Fruit fly (Drosophila melanogaster) whole organism, embryonic: Measurements from ENCODE around the gene CG32813.

Experiments
- BEAF-32 ChIP-seq: fragments of 200-800 bp; sonication (Bioruptor generic); optimal IDR thresholded peaks from 3 replicates; lab custom pipeline; 2017; ENCODE audit warnings: missing biosample characterization, missing genetic modification characterization, mild to moderate bottlenecking, moderate library complexity, missing genetic modification reagents
- CG10147 ChIP-seq: fragments of 200-800 bp; sonication (Bioruptor generic); optimal IDR thresholded peaks from 2 replicates; lab custom pipeline; 2019; ENCODE audit warnings: missing biosample characterization, mild to moderate bottlenecking, missing genetic modification characterization, moderate library complexity
- CG10543 ChIP-seq: fragments of 200-800 bp; sonication (Bioruptor generic); optimal IDR thresholded peaks from 3 replicates; lab custom pipeline; 2017; ENCODE audit warnings: missing biosample characterization, mild to moderate bottlenecking, missing genetic modification characterization, moderate library complexity
- CG14710 ChIP-seq: fragments of 200-800 bp; sonication (Bioruptor generic); optimal IDR thresholded peaks from 3 replicates; lab custom pipeline; 2019; ENCODE audit warnings: missing biosample characterization, mild to moderate bottlenecking, missing genetic modification characterization, moderate library complexity
- CG2875 ChIP-seq: fragments of 200-800 bp; sonication (Bioruptor generic); optimal IDR thresholded peaks from 2 replicates; lab custom pipeline; 2017; ENCODE audit warnings: missing biosample characterization, mild to moderate bottlenecking, missing genetic modification characterization, missing genetic modification reagents
- CG4282 ChIP-seq: fragments of 200-800 bp; sonication (Bioruptor generic); optimal IDR thresholded peaks from 2 replicates; lab custom pipeline; 2016; ENCODE audit warnings: missing biosample characterization, missing genetic modification characterization
- CG8765 ChIP-seq: fragments of 200-800 bp; sonication (Bioruptor generic); IDR thresholded peaks from 2 replicates; pipeline ENCODE4 v1.3.6; 2022; ENCODE audit warnings: missing biosample characterization, missing genetic modification characterization
- CkIIα-i1 ChIP-seq: fragments of 200-800 bp; sonication (Bioruptor generic); IDR thresholded peaks from 2 replicates; pipeline ENCODE4 v1.3.6; 2022; ENCODE audit warnings: missing biosample characterization, missing genetic modification characterization
- CoRest ChIP-seq: fragments of 200-800 bp; sonication (Bioruptor generic); optimal IDR thresholded peaks from 3 replicates; lab custom pipeline; 2018; ENCODE audit warnings: missing biosample characterization, mild to moderate bottlenecking, missing genetic modification characterization, moderate library complexity
- Deaf1 ChIP-seq: fragments of 200-800 bp; optimal IDR thresholded peaks from 3 replicates; lab custom pipeline; 2019; ENCODE audit warnings: missing biosample characterization, mild to moderate bottlenecking, missing genetic modification characterization, moderate library complexity
- Dll ChIP-seq: fragments of 200-800 bp; sonication (Bioruptor generic); IDR thresholded peaks from 4 replicates; pipeline ENCODE4 v1.3.6; 2022; ENCODE audit warnings: missing biosample characterization, missing genetic modification characterization; ENCODE audit not compliant: partially characterized antibody
- Dref ChIP-seq: fragments of 200-800 bp; sonication (Bioruptor generic); IDR thresholded peaks from 2 replicates; pipeline ENCODE4 v1.3.6; 2022; ENCODE audit warnings: missing biosample characterization, missing genetic modification characterization
- Eip74EF ChIP-seq, 2 experiments: fragments of 200-800 bp in 1 of 2; fragments of >200 bp in 1 of 2; sonication (Bioruptor generic) in 1 of 2; optimal IDR thresholded peaks; 2 replicates each; lab custom pipeline; 2017 to 2019; ENCODE audit warnings: missing biosample characterization in 2 of 2, missing genetic modification characterization in 2 of 2, mild to moderate bottlenecking in 1 of 2, moderate library complexity in 1 of 2
- GATAe ChIP-seq: fragments of 200-800 bp; sonication (Bioruptor generic); conservative IDR thresholded peaks from 2 replicates; pipeline ENCODE4 v1.3.6; 2022; ENCODE audit warnings: missing biosample characterization, missing genetic modification characterization
- Hey ChIP-seq: fragments of 200-800 bp; sonication (Bioruptor generic); optimal IDR thresholded peaks from 3 replicates; lab custom pipeline; 2018; ENCODE audit warnings: missing biosample characterization, mild to moderate bottlenecking, missing genetic modification characterization
- HmgZ ChIP-seq: fragments of 200-800 bp; sonication (Bioruptor generic); optimal IDR thresholded peaks from 2 replicates; lab custom pipeline; 2018; ENCODE audit warnings: missing biosample characterization, mild to moderate bottlenecking, missing genetic modification characterization
- Hr39 ChIP-seq: fragments of >200 bp; optimal IDR thresholded peaks from 2 replicates; lab custom pipeline; 2017
- Hsf ChIP-seq: fragments of 200-800 bp; sonication (Bioruptor generic); optimal IDR thresholded peaks from 3 replicates; lab custom pipeline; 2016; ENCODE audit warnings: missing biosample characterization, missing genetic modification characterization
- Myb ChIP-seq: fragments of 200-800 bp; sonication (Bioruptor generic); optimal IDR thresholded peaks from 2 replicates; lab custom pipeline; 2016; ENCODE audit warnings: missing biosample characterization, missing genetic modification characterization
- NC2α ChIP-seq: fragments of 200-800 bp; sonication (Bioruptor generic); optimal IDR thresholded peaks from 2 replicates; lab custom pipeline; 2016; ENCODE audit warnings: missing biosample characterization, missing genetic modification characterization
- Optix ChIP-seq: fragments of 200-800 bp; sonication (Bioruptor generic); IDR thresholded peaks from 3 replicates; pipeline ENCODE4 v1.3.6; 2022; ENCODE audit warnings: missing biosample characterization, missing genetic modification characterization
- Ptx1 ChIP-seq: fragments of 200-800 bp; sonication (Bioruptor generic); IDR thresholded peaks from 2 replicates; pipeline ENCODE4 v1.3.6; 2022; ENCODE audit warnings: missing biosample characterization, missing genetic modification characterization
- ato ChIP-seq: fragments of 200-800 bp; sonication (Bioruptor generic); IDR thresholded peaks from 2 replicates; pipeline ENCODE4 v1.3.6; 2022; ENCODE audit warnings: missing biosample characterization, missing genetic modification characterization; ENCODE audit not compliant: partially characterized antibody
- btn ChIP-seq: fragments of 200-800 bp; sonication (Bioruptor generic); optimal IDR thresholded peaks from 2 replicates; lab custom pipeline; 2016; ENCODE audit warnings: missing biosample characterization, missing genetic modification characterization
- chinmo ChIP-seq: fragments of 200-800 bp; sonication (Bioruptor generic); IDR thresholded peaks from 4 replicates; pipeline ENCODE4 v1.3.6; 2022; ENCODE audit warnings: missing biosample characterization, missing genetic modification characterization; ENCODE audit not compliant: partially characterized antibody
- chm ChIP-seq: fragments of 200-800 bp; sonication (Bioruptor generic); IDR thresholded peaks from 2 replicates; pipeline ENCODE4 v1.3.6; 2022; ENCODE audit warnings: missing biosample characterization, missing genetic modification characterization
- crol ChIP-seq: fragments of 200-800 bp; sonication (Bioruptor generic); IDR thresholded peaks from 2 replicates; pipeline ENCODE4 v1.3.6; 2022; ENCODE audit warnings: missing biosample characterization, missing genetic modification characterization
- cwo ChIP-seq: fragments of 200-800 bp; sonication (Bioruptor generic); optimal IDR thresholded peaks from 3 replicates; lab custom pipeline; 2017; ENCODE audit warnings: missing biosample characterization, missing genetic modification characterization, mild to moderate bottlenecking, moderate library complexity, missing genetic modification reagents
- dpn ChIP-seq, 2 experiments: fragments of 200-800 bp; sonication (Bioruptor generic); optimal IDR thresholded peaks; 3 replicates each; lab custom pipeline; 2016; ENCODE audit warnings: missing biosample characterization in 2 of 2, missing genetic modification characterization in 2 of 2
- exex ChIP-seq: fragments of 200-800 bp; sonication (Bioruptor generic); optimal IDR thresholded peaks from 4 replicates; lab custom pipeline; 2018; ENCODE audit warnings: missing biosample characterization, mild to moderate bottlenecking, missing genetic modification characterization, moderate library complexity
- gfzf ChIP-seq: fragments of 200-800 bp; sonication (Bioruptor generic); optimal IDR thresholded peaks from 2 replicates; lab custom pipeline; 2016; ENCODE audit warnings: missing biosample characterization, mild to moderate bottlenecking, missing genetic modification characterization, moderate library complexity
- grau ChIP-seq: fragments of 200-800 bp; optimal IDR thresholded peaks from 3 replicates; lab custom pipeline; 2019; ENCODE audit warnings: missing biosample characterization, mild to moderate bottlenecking, missing genetic modification characterization, moderate library complexity
- grn ChIP-seq: fragments of 200-800 bp; sonication (Bioruptor generic); optimal IDR thresholded peaks from 3 replicates; lab custom pipeline; 2017; ENCODE audit warnings: missing biosample characterization, missing genetic modification characterization
- gsb-n ChIP-seq: fragments of 200-800 bp; sonication (Bioruptor generic); optimal IDR thresholded peaks from 3 replicates; lab custom pipeline; 2018; ENCODE audit warnings: missing biosample characterization, mild to moderate bottlenecking, missing genetic modification characterization
- her ChIP-seq: fragments of 200-800 bp; sonication (Bioruptor generic); optimal IDR thresholded peaks from 2 replicates; lab custom pipeline; 2016; ENCODE audit warnings: missing biosample characterization, missing genetic modification characterization
- inv ChIP-seq: fragments of 200-800 bp; sonication (Bioruptor generic); IDR thresholded peaks from 2 replicates; pipeline ENCODE4 v1.3.6; 2022; ENCODE audit warnings: missing biosample characterization, missing genetic modification characterization; ENCODE audit not compliant: partially characterized antibody
- kay ChIP-seq: fragments of 200-800 bp; sonication (Bioruptor generic); optimal IDR thresholded peaks from 2 replicates; lab custom pipeline; 2016; ENCODE audit warnings: missing biosample characterization, missing genetic modification characterization
- klu ChIP-seq: fragments of 200-800 bp; sonication (Bioruptor generic); IDR thresholded peaks from 2 replicates; pipeline ENCODE4 v1.3.6; 2022; ENCODE audit warnings: missing biosample characterization, missing genetic modification characterization
- lab ChIP-seq: fragments of 200-800 bp; sonication (Bioruptor generic); optimal IDR thresholded peaks from 3 replicates; lab custom pipeline; 2017; ENCODE audit warnings: missing biosample characterization, missing genetic modification characterization, mild to moderate bottlenecking, moderate library complexity, missing genetic modification reagents
- mirr ChIP-seq: fragments of 200-800 bp; sonication (Bioruptor generic); optimal IDR thresholded peaks from 3 replicates; lab custom pipeline; 2018; ENCODE audit warnings: missing biosample characterization, mild to moderate bottlenecking, missing genetic modification characterization
- pb ChIP-seq: fragments of 200-800 bp; sonication (Bioruptor generic); optimal IDR thresholded peaks from 3 replicates; lab custom pipeline; 2016; ENCODE audit warnings: missing biosample characterization, missing genetic modification characterization
- peb ChIP-seq: fragments of 200-800 bp; sonication (Bioruptor generic); IDR thresholded peaks from 2 replicates; pipeline ENCODE4 v1.3.6; 2022; ENCODE audit warnings: missing biosample characterization, missing genetic modification characterization
- prd ChIP-seq, 3 experiments: fragments of >200 bp in 2 of 3; fragments of 200-800 bp in 1 of 3; sonication (Bioruptor generic) in 1 of 3; optimal IDR thresholded peaks in 2 of 3; IDR thresholded peaks in 1 of 3; 2 replicates in 2 of 3; 3 replicates in 1 of 3; pipeline versions ENCODE4 v1.3.6 to Lab custom; 2017 to 2022; ENCODE audit warnings: missing biosample characterization in 1 of 3, missing genetic modification characterization in 1 of 3
- sd ChIP-seq: fragments of 200-800 bp; sonication (Bioruptor generic); optimal IDR thresholded peaks from 3 replicates; lab custom pipeline; 2018; ENCODE audit warnings: missing biosample characterization, mild to moderate bottlenecking, missing genetic modification characterization, moderate library complexity
- sug ChIP-seq: fragments of 200-800 bp; optimal IDR thresholded peaks from 2 replicates; lab custom pipeline; 2019; ENCODE audit warnings: missing biosample characterization, mild to moderate bottlenecking, missing genetic modification characterization, moderate library complexity

The CG32813 gene

DNA sequence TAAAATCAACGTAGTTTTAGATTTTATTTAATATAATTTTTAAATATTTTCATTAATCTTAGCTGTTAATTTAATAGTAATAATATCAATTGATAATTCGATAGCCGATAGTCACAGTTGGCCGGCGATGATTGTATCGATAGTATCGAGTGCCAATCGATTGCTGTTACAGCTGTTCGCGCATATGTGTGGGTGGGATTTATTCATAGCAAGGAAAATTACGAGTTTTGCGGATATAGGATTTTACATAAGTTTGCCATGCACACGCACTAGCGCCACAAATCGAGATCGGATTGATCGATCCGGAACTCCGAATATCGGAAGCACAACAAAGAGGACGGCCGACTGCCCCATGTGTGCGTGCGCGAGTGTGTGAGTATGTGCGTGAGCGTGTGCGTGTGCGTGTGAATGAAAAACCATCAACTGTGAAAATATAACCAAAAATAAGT, 38.7 kb upstream of the CG32813 start, which contains the start of gene Naa30A (continued):
- TF ChIP-seq ato (GFP tag; lab: Robert Waterston, UW): peak; percentile 94
- no peak for TF ChIP-seq Myb (GFP tag; lab: Kevin White, UChicago)
- TF ChIP-seq gsb-n: no peak
- peak in 1 of 2 experiments; percentile 24 for TF ChIP-seq dpn (GFP tag; optimal IDR thresholded peaks at IDR 0.05; lab: Kevin White, UChicago)
- no peak for TF ChIP-seq CG4282
- TF ChIP-seq chinmo (GFP tag; lab: Robert Waterston, UW): peak; percentile 96
- TF ChIP-seq Hr39: peak; percentile 86
- peak; percentile 96 for TF ChIP-seq Dll (GFP tag; lab: Robert Waterston, UW)
- TF ChIP-seq pb (GFP tag; lab: Kevin White, UChicago): no peak
- no peak for TF ChIP-seq Hsf (GFP tag; lab: Kevin White, UChicago)
- no peak for TF ChIP-seq prd (optimal IDR thresholded peaks at IDR 0.05; lab: Kevin White, UChicago)
- TF ChIP-seq prd (GFP tag; IDR thresholded peaks at IDR 0.05; lab: Robert Waterston, UW): no peak
- TF ChIP-seq cwo (GFP tag; lab: Kevin White, UChicago): no peak
- TF ChIP-seq grau (tag; lab: Kevin White, UChicago): peak; percentile 47
- TF ChIP-seq CG14710 (tag; lab: Kevin White, UChicago): peak; percentile 40

dm6 chrX:1346256-1346655, 34.5 kb upstream of the CG32813 start, which contains the start of gene Tsp2A:
TSS of gene Tsp2A (plus strand) at chrX:1346553.
- 0 out of 2 replicates have a peak, but pooled peaks have one; percentile 2 for TF ChIP-seq Dref (GFP tag; lab: Robert Waterston, UW)
- TF ChIP-seq grn (GFP tag; lab: Kevin White, UChicago): peak; percentile 17
- peak; percentile 20 for TF ChIP-seq exex (tag; lab: Kevin White, UChicago)
- TF ChIP-seq sd: peak; percentile 17
- TF ChIP-seq chinmo (GFP tag; lab: Robert Waterston, UW): 0 out of 4 replicates have a peak, but pooled peaks have one; percentile 58
- TF ChIP-seq chm: no peak
- peak; percentile 33 for TF ChIP-seq sug (tag; lab: Kevin White, UChicago)
- peak; percentile 9 for TF ChIP-seq HmgZ (tag; lab: Kevin White, UChicago)
- TF ChIP-seq crol (GFP tag; lab: Robert Waterston, UW): peak; percentile 76
- peak; percentile 99 for TF ChIP-seq GATAe (GFP tag; lab: Robert Waterston, UW)
- peak; percentile 39 for TF ChIP-seq CG10543 (GFP tag; lab: Kevin White, UChicago)
- peak; percentile 6 for TF ChIP-seq lab (GFP tag; lab: Kevin White, UChicago)
- TF ChIP-seq kay (GFP tag; lab: Kevin White, UChicago): peak; percentile 18
- peak; percentile 24 for TF ChIP-seq Deaf1 (tag; lab: Kevin White, UChicago)
- TF ChIP-seq mirr (GFP tag; lab: Kevin White, UChicago): peak; percentile 53
- no peak for TF ChIP-seq Eip74EF (GFP tag; optimal IDR thresholded peaks at IDR 0.05; lab: Kevin White, UChicago)
- no peak for TF ChIP-seq BEAF-32 (GFP tag; lab: Kevin White, UChicago)
- no peak for TF ChIP-seq peb

- TF ChIP-seq mirr (GFP tag; lab: Kevin White, UChicago) (peak; percentile 4), sd (peak; percentile 51), GATAe (GFP tag; lab: Robert Waterston, UW) (peak; percentile 64), exex (tag; lab: Kevin White, UChicago) (peak; percentile 1), Dll (GFP tag; lab: Robert Waterston, UW) (no peak)
These were observed 33.9 kb upstream of the CG32813 start for dm6 chrX:1346833-1347232.

DNA sequence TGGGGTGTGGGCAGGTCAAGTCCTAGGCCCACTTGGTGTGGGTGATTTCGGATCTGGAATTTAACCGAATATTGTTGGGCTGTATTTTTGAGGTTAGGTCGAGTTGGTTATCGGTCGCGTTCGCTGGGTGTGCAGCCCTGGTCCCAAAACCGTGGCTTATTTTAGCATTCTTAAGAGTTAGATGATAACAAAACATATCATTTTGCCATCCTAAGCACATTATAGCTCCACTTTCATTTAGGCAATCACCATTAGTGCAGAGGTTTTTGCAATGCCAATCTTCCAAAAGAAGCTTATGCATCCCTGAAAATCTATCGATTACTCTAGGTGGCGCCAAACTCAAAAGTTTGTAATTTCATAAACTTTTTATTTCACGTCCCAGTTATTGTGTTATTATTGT, 31.5 kb upstream of the CG32813 start, which contains the start of gene MTPAP:
TSS of gene MTPAP (minus strand) at position 103 of the 400 bp plus-strand sequence.
- TF ChIP-seq CkIIα-i1 (GFP tag; lab: Robert Waterston, UW): no peak
- no peak for TF ChIP-seq Ptx1
- no peak for TF ChIP-seq CG10147 (GFP tag; lab: Kevin White, UChicago)
- TF ChIP-seq CoRest (tag; lab: Kevin White, UChicago): peak; percentile 46
- TF ChIP-seq her (GFP tag; lab: Kevin White, UChicago): peak; percentile 14
- TF ChIP-seq Optix (GFP tag; lab: Robert Waterston, UW): no peak
- no peak for TF ChIP-seq btn (GFP tag; lab: Kevin White, UChicago)
- no peak for TF ChIP-seq klu (GFP tag; lab: Robert Waterston, UW)
- peak; percentile 53 for TF ChIP-seq inv (GFP tag; lab: Robert Waterston, UW)
- no peak for TF ChIP-seq CG2875 (GFP tag; lab: Kevin White, UChicago)
- TF ChIP-seq CG8765 (GFP tag; lab: Robert Waterston, UW): no peak
- TF ChIP-seq gfzf: peak; percentile 12
- no peak for TF ChIP-seq NC2α (GFP tag; lab: Kevin White, UChicago)
- TF ChIP-seq Hey (tag; lab: Kevin White, UChicago): no peak
